Worm (Caenorhabditis elegans) whole organism, early embryonic: ENCODE measurements around the gene ddx-15.

Source experiments
- F13C5.2 ChIP-seq: sonication (generic microtip); optimal IDR thresholded peaks from 2 replicates; lab custom pipeline; 2017; ENCODE audit warnings: mild to moderate bottlenecking, missing genetic modification characterization, inconsistent platforms, missing compliant biosample characterization
- aly-1 ChIP-seq: sonication (generic microtip); optimal IDR thresholded peaks from 2 replicates; lab custom pipeline; 2016; ENCODE audit warnings: missing genetic modification characterization, missing compliant biosample characterization
- ama-1 ChIP-seq: fragments of 150-350 bp; optimal IDR thresholded peaks from 2 replicates; lab custom pipeline; 2014
- hmbx-1 ChIP-seq: sonication (generic microtip); optimal IDR thresholded peaks from 2 replicates; lab custom pipeline; 2016; ENCODE audit warnings: mild to moderate bottlenecking, missing genetic modification characterization, missing compliant biosample characterization
- sea-1 ChIP-seq: fragments of 200-800 bp; sonication (Bioruptor generic); conservative IDR thresholded peaks from 2 replicates; pipeline ENCODE4 v1.3.6; 2022; ENCODE audit warnings: missing genetic modification characterization, missing compliant biosample characterization
- tbx-37 ChIP-seq: fragments of 200-800 bp; sonication (Bioruptor generic); conservative IDR thresholded peaks from 2 replicates; pipeline ENCODE4 v1.3.6; 2022; ENCODE audit warnings: missing genetic modification reagents, missing genetic modification characterization, missing compliant biosample characterization
- tra-4 ChIP-seq: sonication (generic microtip); optimal IDR thresholded peaks from 2 replicates; lab custom pipeline; 2017; ENCODE audit warnings: missing genetic modification characterization, missing compliant biosample characterization

ce11 chrIII:5564799-5565198, 26.7 kb downstream of the ddx-15 start, which contains the start of gene mlc-3:
- no peak for TF ChIP-seq sea-1
- TF ChIP-seq tbx-37 (GFP tag; lab: Robert Waterston, UW) = 0 out of 2 replicates have a peak, but pooled peaks have one; percentile 2
- TF ChIP-seq aly-1 (tag; lab: Kevin White, UChicago) = no peak
- TF ChIP-seq ama-1 (lab: Kevin White, UChicago) = no peak
- TF ChIP-seq tra-4 = no peak
- no peak for TF ChIP-seq hmbx-1 (tag; lab: Kevin White, UChicago)
- TF ChIP-seq F13C5.2 (tag; lab: Kevin White, UChicago) = no peak
